Worm (Caenorhabditis elegans): ENCODE results near the gene twk-22.

DNA sequence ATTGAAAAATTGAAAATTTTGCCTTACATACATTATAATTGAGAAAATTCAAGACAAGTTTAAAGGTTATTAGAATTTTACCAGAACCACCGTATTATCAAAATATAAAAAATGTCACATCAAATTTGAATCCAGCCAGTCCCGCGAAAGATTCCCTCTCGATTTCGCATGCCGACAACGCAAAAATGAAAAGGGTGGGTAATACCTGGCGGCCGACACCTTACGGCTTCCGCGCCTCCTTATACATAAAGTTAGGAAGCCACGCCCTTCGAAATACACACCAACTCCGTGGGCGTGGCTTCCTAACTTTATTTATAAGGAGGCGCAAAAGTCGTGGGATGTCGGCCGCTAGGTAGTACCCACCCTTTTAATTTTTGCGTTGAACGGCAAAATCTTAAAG lies 51.3 kb downstream of the twk-22 start:
- TF ChIP-seq W03F9.2 (tag; optimal IDR thresholded peaks at IDR 0.05) (no peak), dao-5 (tag; optimal IDR thresholded peaks at IDR 0.05) (no peak), him-1 (tag; optimal IDR thresholded peaks at IDR 0.05) (no peak)
